Fruit fly (Drosophila melanogaster): ENCODE results near the gene CG6650.

CG6650 gene

DNA sequence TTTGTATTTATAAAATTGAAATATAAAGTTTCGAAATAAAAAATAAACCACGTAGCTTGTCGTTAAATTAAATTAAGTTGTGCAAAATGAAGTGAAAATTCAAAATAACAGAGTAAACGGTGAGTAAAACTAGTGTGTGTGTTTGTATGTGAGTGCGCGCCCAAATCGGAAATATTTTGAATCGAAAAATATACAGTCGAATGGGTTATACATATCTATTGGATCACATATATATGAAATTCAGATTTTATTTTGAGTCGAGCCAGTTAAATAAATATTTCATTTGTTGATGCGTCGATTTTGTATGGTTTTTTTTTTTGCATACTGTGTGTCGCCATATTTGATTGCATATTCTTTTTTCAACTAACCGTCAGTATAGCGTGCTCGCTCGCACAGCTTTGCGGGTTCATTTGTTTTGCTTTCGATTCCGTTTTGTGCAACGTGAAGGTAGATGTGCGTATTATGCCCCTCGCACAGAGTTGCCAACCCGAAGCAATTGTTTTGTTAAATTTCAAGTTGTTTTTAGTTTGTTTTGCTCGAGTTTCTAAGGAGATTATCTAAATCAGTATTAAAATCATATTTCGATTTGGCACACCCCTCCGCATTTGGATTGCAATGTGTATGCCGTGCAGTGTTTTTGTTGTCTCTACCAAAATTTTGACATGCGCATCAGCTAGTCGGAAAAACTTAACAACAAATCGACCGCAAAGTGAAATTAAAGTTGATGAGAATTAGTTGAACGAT lies 27.8 kb upstream of the CG6650 start (continued):
- TF ChIP-seq insv (GFP tag; optimal IDR thresholded peaks at IDR 0.05) (no peak), CG10274 (GFP tag; optimal IDR thresholded peaks at IDR 0.05) (no peak), dan (GFP tag; IDR thresholded peaks at IDR 0.05) (no peak), Doc3 (GFP tag; IDR thresholded peaks at IDR 0.05; ENCODE audit: partially characterized antibody) (no peak), CG9215 (GFP tag; IDR thresholded peaks at IDR 0.05) (peak; percentile 60; the same call in 1 of the 2 replicates), nau (GFP tag; optimal IDR thresholded peaks at IDR 0.05) (no peak), tll (GFP tag; optimal IDR thresholded peaks at IDR 0.05) (no peak), CG11504 (tag; optimal IDR thresholded peaks at IDR 0.05) (peak; percentile 6), klu (GFP tag; IDR thresholded peaks at IDR 0.05) (no peak), CG9437 (GFP tag; optimal IDR thresholded peaks at IDR 0.05) (peak; percentile 93), gfzf (GFP tag; optimal IDR thresholded peaks at IDR 0.05) (no peak), amos (GFP tag; IDR thresholded peaks at IDR 0.05; ENCODE audit: partially characterized antibody) (no peak)

DNA sequence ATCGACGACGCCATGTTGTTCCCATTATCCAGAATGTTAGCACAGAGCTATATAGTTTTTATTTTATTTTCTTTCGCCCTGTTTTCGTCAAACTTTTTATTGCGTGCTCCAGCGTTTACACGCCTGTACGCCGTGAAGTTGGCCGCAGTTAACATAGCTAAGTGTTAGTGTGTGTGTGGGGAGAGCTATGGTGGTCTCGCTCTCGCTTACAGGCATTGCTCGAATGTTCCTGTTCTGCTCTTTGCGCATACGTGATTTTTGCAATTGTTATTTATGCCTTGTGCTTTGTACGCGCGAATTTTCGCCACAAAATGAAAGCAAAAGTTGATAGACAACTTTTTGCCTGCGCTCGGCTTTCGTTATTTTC lies 27.2 kb upstream of the CG6650 start:
- TF ChIP-seq scrt (GFP tag; optimal IDR thresholded peaks at IDR 0.05) (peak; percentile 52), CG3163 (GFP tag; optimal IDR thresholded peaks at IDR 0.05) (no peak), CG13775 (GFP tag; optimal IDR thresholded peaks at IDR 0.05) (peak; percentile 4), Med (GFP tag) (peak; percentile 83), Dbx (GFP tag; IDR thresholded peaks at IDR 0.05) (peak; percentile 61; the same call in 2 of the 3 replicates), CG1024 (GFP tag; IDR thresholded peaks at IDR 0.05) (peak; percentile 51), Stat92E (GFP tag; optimal IDR thresholded peaks at IDR 0.05) (no peak), cg (GFP tag; optimal IDR thresholded peaks at IDR 0.05) (peak; percentile 91), Hsf (GFP tag; optimal IDR thresholded peaks at IDR 0.05) (no peak), org-1 (GFP tag; optimal IDR thresholded peaks at IDR 0.05) (no peak), Hr39 (optimal IDR thresholded peaks at IDR 0.05) (no peak), Hey (tag; optimal IDR thresholded peaks at IDR 0.05) (peak; percentile 2), CG10267 (tag; optimal IDR thresholded peaks at IDR 0.05) (peak; percentile 2), CG18764 (GFP tag; optimal IDR thresholded peaks at IDR 0.05) (no peak), sna (GFP tag; IDR thresholded peaks at IDR 0.05; ENCODE audit: partially characterized antibody) (no peak), kah (GFP tag; optimal IDR thresholded peaks at IDR 0.05) (peak; percentile 50), Meics (GFP tag; optimal IDR thresholded peaks at IDR 0.05) (peak; percentile 18), Myb (GFP tag; optimal IDR thresholded peaks at IDR 0.05) (no peak), Usf (GFP tag; optimal IDR thresholded peaks at IDR 0.05) (no peak), eve (GFP tag; optimal IDR thresholded peaks at IDR 0.05) (no peak), MBD-R2 (GFP tag; IDR thresholded peaks at IDR 0.05) (peak; percentile 46; the same call in 1 of the 2 replicates), dm (GFP tag; optimal IDR thresholded peaks at IDR 0.05) (peak; percentile 41), vvl (GFP tag; IDR thresholded peaks at IDR 0.05) (peak; percentile 37; the same call in 1 of the 2 replicates), ATbp (GFP tag; optimal IDR thresholded peaks at IDR 0.05) (no peak), B-H2 (GFP tag; optimal IDR thresholded peaks at IDR 0.05) (peak; percentile 74), shn (GFP tag; optimal IDR thresholded peaks at IDR 0.05) (no peak), Dip3 (GFP tag; optimal IDR thresholded peaks at IDR 0.05) (no peak), sob (GFP tag; IDR thresholded peaks at IDR 0.05) (0 out of 2 replicates have a peak, but pooled peaks have one; percentile 33), CG4360 (GFP tag; IDR thresholded peaks at IDR 0.05) (0 out of 2 replicates have a peak, but pooled peaks have one; percentile 58), dysf (GFP tag; IDR thresholded peaks at IDR 0.05) (peak; percentile 5; the same call in 1 of the 3 replicates), Adf1 (GFP tag; IDR thresholded peaks at IDR 0.05) (peak; percentile 44; the same call in 1 of the 2 replicates), CG10321 (GFP tag; IDR thresholded peaks at IDR 0.05) (peak; percentile 99), CG32772 (GFP tag; IDR thresholded peaks at IDR 0.05) (no peak), Max (GFP tag; optimal IDR thresholded peaks at IDR 0.05) (peak; percentile 15), NC2β (GFP tag; optimal IDR thresholded peaks at IDR 0.05) (peak; percentile 30), insv (GFP tag; optimal IDR thresholded peaks at IDR 0.05) (peak in 1 of 2 experiments; percentile 29), CG13624 (GFP tag; optimal IDR thresholded peaks at IDR 0.05) (peak; percentile 12), CG11093 (GFP tag; IDR thresholded peaks at IDR 0.05) (peak; percentile 27; the same call in 1 of the 3 replicates)

Data from whole organism, embryonic.